Fruit fly (Drosophila melanogaster): Measurements from ENCODE around the gene Wdr82.

- TF ChIP-seq psq (optimal IDR thresholded peaks at IDR 0.05) = no peak
- TF ChIP-seq Sin3A (optimal IDR thresholded peaks at IDR 0.05) = no peak
- TF ChIP-seq ttk (optimal IDR thresholded peaks at IDR 0.05) = no peak
- no peak for TF ChIP-seq h (optimal IDR thresholded peaks at IDR 0.05)
These were observed 12.9 kb upstream of the Wdr82 start for dm6 chr2L:8361204-8361952.
